Fruit fly (Drosophila melanogaster) Kc167 (cell line): ENCODE data around the gene CG32548.

Experiments
- Sin3A ChIP-seq: fragments of >200 bp; optimal IDR thresholded peaks from 2 replicates; lab custom pipeline; 2018; ENCODE audit warnings: missing external identifiers
- h ChIP-seq: fragments of >200 bp; optimal IDR thresholded peaks from 3 replicates; lab custom pipeline; 2018; ENCODE audit warnings: missing external identifiers
- insv ChIP-seq: fragments of >200 bp; optimal IDR thresholded peaks from 3 replicates; lab custom pipeline; 2018; ENCODE audit warnings: missing external identifiers
- psq ChIP-seq: fragments of >200 bp; optimal IDR thresholded peaks from 2 replicates; lab custom pipeline; 2017; ENCODE audit warnings: missing external identifiers

dm6 chrX:18409449-18409848 is 30.9 kb downstream of the CG32548 start:
- no peak for TF ChIP-seq psq (lab: Kevin White, UChicago)
- no peak for TF ChIP-seq insv (lab: Kevin White, UChicago)
- TF ChIP-seq h (lab: Kevin White, UChicago): no peak
- no peak for TF ChIP-seq Sin3A
